Worm (Caenorhabditis elegans) whole organism, L3 larva: ENCODE results near the gene nra-4.

ENCODE experiments used
- R02D3.7 ChIP-seq: fragments of 150-350 bp; optimal IDR thresholded peaks from 2 replicates; lab custom pipeline; 2014; ENCODE audit warnings: missing biosample characterization, missing genetic modification characterization
- ZK546.5 ChIP-seq: sonication (generic microtip); optimal IDR thresholded peaks from 2 replicates; lab custom pipeline; 2017; ENCODE audit warnings: missing biosample characterization, missing genetic modification characterization
- ama-1 ChIP-seq: fragments of 150-350 bp; optimal IDR thresholded peaks from 2 replicates; lab custom pipeline; 2018
- ceh-16 ChIP-seq: sonication (generic microtip); optimal IDR thresholded peaks from 2 replicates; lab custom pipeline; 2017; ENCODE audit warnings: missing biosample characterization, missing genetic modification characterization
- ceh-28 ChIP-seq: fragments of 150-350 bp; optimal IDR thresholded peaks from 2 replicates; lab custom pipeline; 2014; ENCODE audit warnings: missing biosample characterization, missing genetic modification reagents, missing genetic modification characterization
- ceh-82 ChIP-seq: fragments of 150-350 bp; optimal IDR thresholded peaks from 2 replicates; lab custom pipeline; 2014; ENCODE audit warnings: missing biosample characterization, missing genetic modification characterization
- ceh-9 ChIP-seq: sonication (generic microtip); optimal IDR thresholded peaks from 2 replicates; lab custom pipeline; 2018; ENCODE audit warnings: missing biosample characterization, missing genetic modification characterization
- daf-12 ChIP-seq: fragments of 150-350 bp; optimal IDR thresholded peaks from 2 replicates; lab custom pipeline; 2014; ENCODE audit warnings: missing biosample characterization, missing genetic modification reagents, missing genetic modification characterization
- egl-27 ChIP-seq: sonication (generic microtip); optimal IDR thresholded peaks from 4 replicates; lab custom pipeline; 2017; ENCODE audit warnings: missing biosample characterization, missing genetic modification reagents, missing genetic modification characterization
- egl-5 ChIP-seq: fragments of 150-350 bp; optimal IDR thresholded peaks from 2 replicates; lab custom pipeline; 2017; ENCODE audit warnings: missing biosample characterization, missing genetic modification reagents, missing genetic modification characterization, inconsistent platforms
- elt-2 ChIP-seq: sonication (generic microtip); optimal IDR thresholded peaks from 2 replicates; lab custom pipeline; 2016; ENCODE audit warnings: missing genetic modification reagents, mild to moderate bottlenecking, missing genetic modification characterization, missing compliant biosample characterization
- elt-3 ChIP-seq, 3 experiments: fragments of 150-350 bp in 1 of 3; sonication (generic microtip) in 2 of 3; optimal IDR thresholded peaks; 2 replicates in 2 of 3; 4 replicates in 1 of 3; lab custom pipeline; 2014 to 2017; ENCODE audit warnings: missing biosample characterization in 3 of 3, missing genetic modification characterization in 3 of 3
- eor-1 ChIP-seq, 2 experiments: fragments of 150-350 bp; optimal IDR thresholded peaks; 2 replicates each; lab custom pipeline; 2014 to 2018; ENCODE audit warnings: missing biosample characterization in 2 of 2, missing genetic modification characterization in 2 of 2
- fkh-10 ChIP-seq: sonication (generic microtip); optimal IDR thresholded peaks from 2 replicates; lab custom pipeline; 2017; ENCODE audit warnings: missing biosample characterization, missing genetic modification reagents, missing genetic modification characterization
- fkh-2 ChIP-seq: fragments of 150-350 bp; optimal IDR thresholded peaks from 2 replicates; lab custom pipeline; 2014; ENCODE audit warnings: missing biosample characterization, missing genetic modification reagents, missing genetic modification characterization
- hmg-11 ChIP-seq: sonication (generic microtip); optimal IDR thresholded peaks from 2 replicates; lab custom pipeline; 2016; ENCODE audit warnings: missing genetic modification characterization, missing compliant biosample characterization
- jun-1 ChIP-seq: fragments of 150-350 bp; optimal IDR thresholded peaks from 2 replicates; lab custom pipeline; 2014; ENCODE audit warnings: missing biosample characterization, missing genetic modification reagents, missing genetic modification characterization
- lin-15B ChIP-seq: fragments of 150-350 bp; optimal IDR thresholded peaks from 2 replicates; lab custom pipeline; 2014; ENCODE audit warnings: missing biosample characterization, missing genetic modification characterization
- lin-39 ChIP-seq: fragments of 150-350 bp; optimal IDR thresholded peaks from 2 replicates; lab custom pipeline; 2018; ENCODE audit warnings: missing biosample characterization, missing genetic modification reagents, missing genetic modification characterization
- lsy-12 ChIP-seq: sonication (generic microtip); optimal IDR thresholded peaks from 2 replicates; lab custom pipeline; 2016; ENCODE audit warnings: mild to moderate bottlenecking, missing genetic modification characterization, missing compliant biosample characterization
- mdl-1 ChIP-seq: fragments of 150-350 bp; optimal IDR thresholded peaks from 2 replicates; lab custom pipeline; 2014; ENCODE audit warnings: missing biosample characterization, missing genetic modification characterization
- mml-1 ChIP-seq: fragments of 150-350 bp; sonication (generic microtip); optimal IDR thresholded peaks from 3 replicates; lab custom pipeline; 2014; ENCODE audit warnings: missing biosample characterization, missing genetic modification characterization
- nfya-1 ChIP-seq: sonication (generic microtip); optimal IDR thresholded peaks from 2 replicates; lab custom pipeline; 2017; ENCODE audit warnings: missing genetic modification characterization, mild to moderate bottlenecking, missing compliant biosample characterization, antibody characterized with exemption, moderate library complexity; ENCODE audit not compliant: insufficient read depth
- nhr-11 ChIP-seq: fragments of 150-350 bp; optimal IDR thresholded peaks from 2 replicates; lab custom pipeline; 2014; ENCODE audit warnings: missing biosample characterization, missing genetic modification characterization
- nhr-12 ChIP-seq: fragments of 150-350 bp; optimal IDR thresholded peaks from 2 replicates; lab custom pipeline; 2014; ENCODE audit warnings: missing biosample characterization, missing genetic modification characterization
- nhr-23 ChIP-seq: fragments of 150-350 bp; optimal IDR thresholded peaks from 2 replicates; lab custom pipeline; 2014; ENCODE audit warnings: missing biosample characterization, missing genetic modification reagents, missing genetic modification characterization
- nhr-237 ChIP-seq: fragments of 150-350 bp; optimal IDR thresholded peaks from 2 replicates; lab custom pipeline; 2014; ENCODE audit warnings: missing biosample characterization, missing genetic modification characterization
- nhr-25 ChIP-seq: sonication (generic microtip); optimal IDR thresholded peaks from 2 replicates; lab custom pipeline; 2017; ENCODE audit warnings: missing biosample characterization, missing genetic modification characterization
- nhr-28 ChIP-seq: fragments of 150-350 bp; optimal IDR thresholded peaks from 2 replicates; lab custom pipeline; 2014; ENCODE audit warnings: missing biosample characterization, missing genetic modification characterization
- nhr-43 ChIP-seq: sonication (generic microtip); optimal IDR thresholded peaks from 2 replicates; lab custom pipeline; 2016; ENCODE audit warnings: mild to moderate bottlenecking, missing genetic modification characterization, missing compliant biosample characterization; ENCODE audit not compliant: poor library complexity, severe bottlenecking
- nhr-67 ChIP-seq: fragments of 150-350 bp; optimal IDR thresholded peaks from 2 replicates; lab custom pipeline; 2014; ENCODE audit warnings: missing biosample characterization, missing genetic modification characterization
- pha-4 ChIP-seq: fragments of 150-350 bp; optimal IDR thresholded peaks from 2 replicates; lab custom pipeline; 2014; ENCODE audit warnings: missing biosample characterization, missing genetic modification reagents, missing genetic modification characterization
- pqm-1 ChIP-seq: fragments of 150-350 bp; optimal IDR thresholded peaks from 2 replicates; lab custom pipeline; 2017; ENCODE audit warnings: missing biosample characterization, missing genetic modification characterization, inconsistent platforms
- sea-2 ChIP-seq: fragments of 150-350 bp; sonication (generic microtip); optimal IDR thresholded peaks from 4 replicates; lab custom pipeline; 2014; ENCODE audit warnings: missing biosample characterization, missing genetic modification reagents, missing genetic modification characterization
- skn-1 ChIP-seq: fragments of 150-350 bp; optimal IDR thresholded peaks from 2 replicates; lab custom pipeline; 2014; ENCODE audit warnings: missing biosample characterization, missing genetic modification characterization
- snpc-4 ChIP-seq: fragments of 150-350 bp; optimal IDR thresholded peaks from 2 replicates; lab custom pipeline; 2014; ENCODE audit warnings: missing biosample characterization, missing genetic modification characterization
- tbx-2 ChIP-seq: sonication (generic microtip); optimal IDR thresholded peaks from 2 replicates; lab custom pipeline; 2016; ENCODE audit warnings: mild to moderate bottlenecking, missing genetic modification characterization, missing compliant biosample characterization
- unc-39 ChIP-seq: sonication (generic microtip); optimal IDR thresholded peaks from 4 replicates; lab custom pipeline; 2017; ENCODE audit warnings: missing biosample characterization, missing genetic modification characterization
- unc-62 ChIP-seq: fragments of 150-350 bp; sonication (generic microtip); optimal IDR thresholded peaks from 4 replicates; lab custom pipeline; 2014; ENCODE audit warnings: missing biosample characterization, missing genetic modification reagents, missing genetic modification characterization
- zag-1 ChIP-seq: fragments of 150-350 bp; optimal IDR thresholded peaks from 2 replicates; lab custom pipeline; 2014; ENCODE audit warnings: missing biosample characterization, missing genetic modification characterization
- ztf-11 ChIP-seq: fragments of 150-350 bp; optimal IDR thresholded peaks from 2 replicates; lab custom pipeline; 2014; ENCODE audit warnings: missing biosample characterization, missing genetic modification characterization

Gene nra-4

DNA sequence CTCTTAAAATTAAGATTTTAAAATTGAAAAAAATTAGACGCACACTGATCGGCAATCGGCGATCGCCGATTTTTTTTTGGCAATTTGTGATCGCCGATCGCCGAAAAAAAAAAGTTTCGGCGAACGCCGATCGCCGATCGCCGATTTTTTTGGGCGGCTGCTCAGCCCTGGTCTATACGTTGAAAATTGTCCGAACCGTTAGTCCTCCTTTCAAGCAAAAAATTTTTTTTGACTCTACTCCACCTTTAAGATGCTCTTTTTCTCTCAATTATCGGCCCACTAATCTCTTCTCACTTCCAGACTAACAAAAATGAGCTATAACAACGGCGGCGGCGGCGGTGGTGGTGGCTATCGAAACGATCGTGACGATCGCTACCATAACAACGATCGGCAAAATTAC, 39.9 kb downstream of the nra-4 start, which contains the start of gene ergo-1:
TSS of gene ergo-1 (plus strand) at position 301 of the 400 bp plus-strand sequence.
- TF ChIP-seq nhr-28 (tag; lab: Kevin White, UChicago) = no peak
- TF ChIP-seq jun-1 (tag; lab: Kevin White, UChicago) = no peak
- TF ChIP-seq fkh-2 (tag; lab: Kevin White, UChicago) = no peak
- TF ChIP-seq nhr-25 (tag; lab: Kevin White, UChicago) = no peak
- TF ChIP-seq snpc-4 (tag; lab: Kevin White, UChicago) = no peak
- TF ChIP-seq ztf-11 (tag; lab: Kevin White, UChicago) = no peak
- TF ChIP-seq mdl-1 = no peak
- no peak for TF ChIP-seq ZK546.5
- TF ChIP-seq lsy-12 = no peak
- TF ChIP-seq, all 47 proteins: peak for 0

ce11 chrV:1005877-1006276, 42.5 kb downstream of the nra-4 start:
- TF ChIP-seq ceh-28 (tag; lab: Kevin White, UChicago) (no peak), elt-2 (tag; lab: Kevin White, UChicago) (peak; percentile 57)

ce11 chrV:1003826-1004225, 44.6 kb downstream of the nra-4 start:
- TF ChIP-seq daf-12 (tag; lab: Kevin White, UChicago) = no peak
- TF ChIP-seq fkh-10 = peak; percentile 3
- TF ChIP-seq lsy-12 = peak; percentile 68
- no peak for TF ChIP-seq ceh-16 (tag; lab: Kevin White, UChicago)
- peak; percentile 75 for TF ChIP-seq skn-1 (tag; lab: Kevin White, UChicago)
- TF ChIP-seq unc-62 (GFP tag; lab: Kevin White, UChicago) = no peak
- no peak for TF ChIP-seq ZK546.5
- peak; percentile 53 for TF ChIP-seq hmg-11 (tag; lab: Kevin White, UChicago)
- TF ChIP-seq elt-2 (tag; lab: Kevin White, UChicago) = peak; percentile 43
- no peak for TF ChIP-seq nhr-12 (tag; lab: Kevin White, UChicago)
- TF ChIP-seq ceh-28 (tag; lab: Kevin White, UChicago) = peak; percentile 16
- TF ChIP-seq pha-4 (tag; lab: Kevin White, UChicago) = peak; percentile 82
- TF ChIP-seq eor-1 (tag; optimal IDR thresholded peaks at IDR 0.05; lab: Kevin White, UChicago) = no peak
- TF ChIP-seq lin-15B = peak; percentile 74
- no peak for TF ChIP-seq mdl-1
- TF ChIP-seq nfya-1 (tag; lab: Kevin White, UChicago) = peak; percentile 65
- no peak for TF ChIP-seq nhr-43 (tag; lab: Kevin White, UChicago)
- TF ChIP-seq pqm-1 (tag; lab: Kevin White, UChicago) = peak; percentile 36
- TF ChIP-seq nhr-11 = no peak
- TF ChIP-seq nhr-23 (tag; lab: Kevin White, UChicago) = peak; percentile 42

DNA sequence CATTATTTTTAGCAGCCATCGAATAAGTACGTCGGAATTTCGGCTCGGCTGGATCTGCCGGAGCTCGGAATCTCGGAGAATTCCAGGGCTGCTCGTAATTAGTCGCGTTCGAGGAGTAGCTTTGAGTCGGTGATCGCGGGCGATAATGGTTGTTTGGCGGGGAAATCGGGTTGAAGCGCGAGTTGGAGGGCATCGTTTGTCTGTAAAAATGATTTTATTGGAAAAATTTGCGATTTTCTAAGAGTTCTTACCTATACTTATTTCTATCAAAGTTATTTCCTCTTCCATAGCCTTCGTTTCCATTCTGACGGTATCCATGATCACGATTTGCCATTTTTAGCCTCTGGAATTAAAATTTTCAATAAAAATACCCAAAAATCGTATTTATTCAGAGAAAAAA, 45.0 kb downstream of the nra-4 start, which contains the start of gene Y50D4C.5:
TSS of gene Y50D4C.5 (minus strand) at position 345 of the 400 bp plus-strand sequence.
- TF ChIP-seq snpc-4 (tag; lab: Kevin White, UChicago) = no peak
- TF ChIP-seq ceh-82 (tag; lab: Kevin White, UChicago) = no peak
- no peak for TF ChIP-seq unc-39
- TF ChIP-seq ama-1 (lab: Kevin White, UChicago) = no peak
- TF ChIP-seq R02D3.7 = no peak
- no peak for TF ChIP-seq nhr-67
- TF ChIP-seq unc-62 (GFP tag; lab: Kevin White, UChicago) = no peak
- TF ChIP-seq pqm-1 (tag; lab: Kevin White, UChicago) = no peak
- no peak for TF ChIP-seq ceh-9 (tag; lab: Kevin White, UChicago)
- TF ChIP-seq nhr-237 (tag; lab: Kevin White, UChicago) = no peak
- no peak for TF ChIP-seq lin-39
- TF ChIP-seq nfya-1 (tag; lab: Kevin White, UChicago) = no peak
- no peak for TF ChIP-seq zag-1
- TF ChIP-seq ZK546.5 = no peak

DNA sequence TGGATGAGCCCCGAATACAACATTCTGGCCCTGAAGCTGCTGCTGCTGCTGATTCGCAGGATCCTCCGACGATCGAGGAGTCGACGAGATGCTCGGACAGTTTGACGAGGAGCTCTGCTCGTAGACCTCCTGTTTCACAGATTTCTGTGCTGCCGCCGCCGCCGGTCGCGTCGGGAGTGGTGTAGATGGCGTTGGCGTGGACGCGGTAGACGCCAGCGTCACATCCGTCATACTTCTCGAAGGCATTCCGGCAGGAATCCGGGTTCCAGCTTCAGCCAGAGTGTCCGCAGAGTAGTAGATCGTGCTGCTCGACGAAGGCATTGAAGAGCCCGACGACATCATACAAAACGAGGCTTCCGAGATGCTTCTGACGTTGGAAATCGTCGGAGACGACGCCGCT, 47.2 kb downstream of the nra-4 start:
- no peak for TF ChIP-seq R02D3.7
- TF ChIP-seq elt-3 (tag; optimal IDR thresholded peaks at IDR 0.05; lab: Kevin White, UChicago) = no peak
- TF ChIP-seq zag-1 = no peak
- TF ChIP-seq fkh-10 = no peak
- TF ChIP-seq tbx-2 (tag; lab: Kevin White, UChicago) = no peak
- no peak for TF ChIP-seq nhr-11
- no peak for TF ChIP-seq egl-27 (tag; lab: Kevin White, UChicago)
- no peak for TF ChIP-seq mdl-1
- no peak for TF ChIP-seq elt-2 (tag; lab: Kevin White, UChicago)
- TF ChIP-seq mml-1 (tag; lab: Kevin White, UChicago) = no peak
- TF ChIP-seq ceh-82 (tag; lab: Kevin White, UChicago) = no peak
- no peak for TF ChIP-seq pqm-1 (tag; lab: Kevin White, UChicago)
- no peak for TF ChIP-seq eor-1 (tag; optimal IDR thresholded peaks at IDR 0.05; lab: Kevin White, UChicago)
- TF ChIP-seq nhr-43 (tag; lab: Kevin White, UChicago) = no peak
- TF ChIP-seq sea-2 (GFP tag; lab: Kevin White, UChicago) = no peak
- TF ChIP-seq nhr-67 = no peak
- TF ChIP-seq egl-5 (tag; lab: Kevin White, UChicago) = no peak
